Worm (Caenorhabditis elegans): ENCODE measurements around the gene C35D6.4.

C35D6.4 gene

DNA sequence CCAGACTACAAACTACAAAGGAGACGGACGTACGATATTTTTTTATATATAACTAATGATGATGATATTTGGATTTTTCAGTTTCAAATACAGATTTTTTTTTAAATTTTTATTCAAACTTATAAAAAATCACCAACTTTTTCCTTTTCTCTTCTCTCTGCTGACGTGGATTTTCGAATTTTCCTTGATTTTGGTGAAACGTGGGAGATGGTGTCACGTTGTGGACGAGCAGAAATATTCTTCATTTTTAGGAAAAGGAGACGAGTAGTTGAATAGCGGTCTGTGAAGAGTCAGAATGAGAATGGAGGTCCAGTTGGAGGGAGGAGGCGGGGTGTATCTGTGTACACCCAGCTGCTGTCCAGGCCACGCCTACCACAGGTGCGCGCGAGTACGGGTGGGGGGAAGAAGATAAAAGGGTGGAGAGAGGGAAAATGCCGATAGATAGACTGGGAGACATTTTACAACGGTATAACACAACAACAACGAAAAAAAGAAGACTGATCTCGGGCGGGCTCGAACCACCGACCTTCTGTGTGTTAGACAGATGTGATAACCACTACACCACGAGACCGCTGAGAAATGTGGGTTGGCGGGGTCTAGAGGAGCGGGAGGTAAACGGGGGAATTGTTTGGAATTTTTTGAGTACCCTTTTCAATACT, 31.3 kb downstream of the C35D6.4 start, which contains the start of gene Y7A9D.1 (continued):
- no peak for TF ChIP-seq nhr-28 (tag; optimal IDR thresholded peaks at IDR 0.05)
- TF ChIP-seq ceh-83 (GFP tag; optimal IDR thresholded peaks at IDR 0.05): peak; percentile 89
- no peak for TF ChIP-seq snpc-4 (tag; optimal IDR thresholded peaks at IDR 0.05)
- no peak for TF ChIP-seq nhr-76 (tag; optimal IDR thresholded peaks at IDR 0.05)
- peak; percentile 24 for TF ChIP-seq unc-62 (GFP tag; optimal IDR thresholded peaks at IDR 0.05)
- peak; percentile 73 for TF ChIP-seq unc-120 (tag; optimal IDR thresholded peaks at IDR 0.05; ENCODE audit: poor library complexity, severe bottlenecking)
- peak; percentile 90 for TF ChIP-seq sptf-1 (tag; optimal IDR thresholded peaks at IDR 0.05)
- TF ChIP-seq lin-32 (GFP tag; optimal IDR thresholded peaks at IDR 0.05): peak; percentile 93
- no peak for TF ChIP-seq blmp-1 (tag; optimal IDR thresholded peaks at IDR 0.05)
- TF ChIP-seq sem-2 (GFP tag; optimal IDR thresholded peaks at IDR 0.05): peak; percentile 61

- no peak for TF ChIP-seq mep-1 (tag; optimal IDR thresholded peaks at IDR 0.05)
- TF ChIP-seq elt-3 (tag; optimal IDR thresholded peaks at IDR 0.05): no peak
- no peak for TF ChIP-seq sem-2 (GFP tag; optimal IDR thresholded peaks at IDR 0.05)
- TF ChIP-seq cnd-1 (tag; optimal IDR thresholded peaks at IDR 0.05): no peak
- TF ChIP-seq elt-1 (tag; optimal IDR thresholded peaks at IDR 0.05; ENCODE audit: borderline replicate concordance, insufficient read depth): no peak
- no peak for TF ChIP-seq mab-5 (tag; optimal IDR thresholded peaks at IDR 0.05)
- TF ChIP-seq ces-1 (GFP tag; optimal IDR thresholded peaks at IDR 0.05): no peak
- TF ChIP-seq nhr-76 (tag; optimal IDR thresholded peaks at IDR 0.05): no peak
- TF ChIP-seq lin-32 (GFP tag; optimal IDR thresholded peaks at IDR 0.05): no peak
- TF ChIP-seq nhr-237 (tag; optimal IDR thresholded peaks at IDR 0.05): no peak
- TF ChIP-seq blmp-1 (tag; optimal IDR thresholded peaks at IDR 0.05): no peak
- no peak for TF ChIP-seq ztf-11 (tag; optimal IDR thresholded peaks at IDR 0.05)
- no peak for TF ChIP-seq zip-8 (tag; optimal IDR thresholded peaks at IDR 0.05)
- no peak for TF ChIP-seq snpc-4 (tag; optimal IDR thresholded peaks at IDR 0.05)
- TF ChIP-seq unc-120 (tag; optimal IDR thresholded peaks at IDR 0.05; ENCODE audit: poor library complexity, severe bottlenecking): no peak
- no peak for TF ChIP-seq nhr-2 (tag; optimal IDR thresholded peaks at IDR 0.05)
- TF ChIP-seq lin-13 (tag; optimal IDR thresholded peaks at IDR 0.05): no peak
These were observed 33.9 kb downstream of the C35D6.4 start for ce11 chrIV:16384665-16385064.

DNA sequence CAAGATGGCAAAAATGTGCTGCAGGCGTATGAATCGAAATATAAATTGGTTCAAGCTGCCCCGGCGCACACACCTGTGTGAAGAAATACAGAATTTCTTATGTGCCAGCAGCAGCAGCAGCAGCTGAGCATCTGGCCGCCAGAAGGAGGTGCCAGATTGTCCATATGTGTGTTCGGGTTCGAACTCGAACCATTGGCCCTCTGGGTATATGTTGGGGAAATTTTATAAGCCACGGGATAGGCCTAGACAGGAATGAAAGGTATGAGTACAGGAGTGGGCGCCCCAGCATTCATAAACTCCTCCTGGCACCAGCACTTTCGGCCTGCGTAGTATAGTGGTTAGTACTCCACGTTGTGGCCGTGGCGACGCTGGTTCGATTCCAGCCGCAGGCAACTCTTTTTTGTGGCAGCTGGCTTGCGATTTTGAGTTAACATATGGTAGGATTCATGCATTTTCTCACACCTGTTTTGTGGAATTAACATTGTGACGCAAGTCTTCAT, 37.4 kb downstream of the C35D6.4 start:
- TF ChIP-seq nhr-2 (tag; optimal IDR thresholded peaks at IDR 0.05) (no peak), unc-62 (GFP tag; optimal IDR thresholded peaks at IDR 0.05) (no peak), nhr-28 (tag; optimal IDR thresholded peaks at IDR 0.05) (no peak), tbx-8 (GFP tag; optimal IDR thresholded peaks at IDR 0.05) (no peak), mep-1 (tag; optimal IDR thresholded peaks at IDR 0.05) (no peak), blmp-1 (tag; optimal IDR thresholded peaks at IDR 0.05) (no peak), ztf-11 (tag; optimal IDR thresholded peaks at IDR 0.05) (no peak), cnd-1 (tag; optimal IDR thresholded peaks at IDR 0.05) (peak; percentile 53), nhr-76 (tag; optimal IDR thresholded peaks at IDR 0.05) (no peak), mls-2 (tag; optimal IDR thresholded peaks at IDR 0.05) (peak; percentile 20), ham-2 (GFP tag; optimal IDR thresholded peaks at IDR 0.05) (peak; percentile 21), lin-32 (GFP tag; optimal IDR thresholded peaks at IDR 0.05) (peak; percentile 93), lsy-2 (tag; optimal IDR thresholded peaks at IDR 0.05) (no peak), bed-3 (GFP tag; optimal IDR thresholded peaks at IDR 0.05) (no peak), hlh-1 (tag; optimal IDR thresholded peaks at IDR 0.05) (peak; percentile 14), ceh-39 (tag; optimal IDR thresholded peaks at IDR 0.05) (no peak), mab-5 (tag; optimal IDR thresholded peaks at IDR 0.05) (no peak), flh-1 (GFP tag; optimal IDR thresholded peaks at IDR 0.05) (peak; percentile 35), ces-1 (GFP tag; optimal IDR thresholded peaks at IDR 0.05) (no peak), unc-39 (tag; optimal IDR thresholded peaks at IDR 0.05) (no peak), elt-1 (tag; optimal IDR thresholded peaks at IDR 0.05; ENCODE audit: borderline replicate concordance, insufficient read depth) (no peak), ceh-83 (GFP tag; optimal IDR thresholded peaks at IDR 0.05) (no peak), nhr-237 (tag; optimal IDR thresholded peaks at IDR 0.05) (no peak), nhr-12 (tag; optimal IDR thresholded peaks at IDR 0.05) (no peak), elt-3 (tag; optimal IDR thresholded peaks at IDR 0.05) (no peak), drap-1 (GFP tag; optimal IDR thresholded peaks at IDR 0.05) (peak; percentile 47), sem-2 (GFP tag; optimal IDR thresholded peaks at IDR 0.05) (peak; percentile 37), M03D4.4 (tag; optimal IDR thresholded peaks at IDR 0.05) (peak; percentile 70), pha-4 (tag; optimal IDR thresholded peaks at IDR 0.05) (no peak), lin-13 (tag; optimal IDR thresholded peaks at IDR 0.05) (no peak), ceh-43 (GFP tag; optimal IDR thresholded peaks at IDR 0.05) (peak; percentile 50), sptf-1 (tag; optimal IDR thresholded peaks at IDR 0.05) (peak; percentile 70), unc-120 (tag; optimal IDR thresholded peaks at IDR 0.05; ENCODE audit: poor library complexity, severe bottlenecking) (peak; percentile 17), snpc-4 (tag; optimal IDR thresholded peaks at IDR 0.05) (no peak)
